Worm (Caenorhabditis elegans) whole organism, midembryonic: ENCODE data around the gene M04B2.6.
A peak's percentile ranks its signal among the peaks of the same experiment; 100 is the strongest.

ENCODE experiments used
- flt-1 ChIP-seq: fragments of 200-800 bp; sonication (Bioruptor generic); IDR thresholded peaks from 2 replicates; pipeline ENCODE4 v1.3.6; 2022; ENCODE audit warnings: missing genetic modification characterization, missing compliant biosample characterization
- ref-1 ChIP-seq: fragments of 200-800 bp; sonication (Bioruptor generic); conservative IDR thresholded peaks from 2 replicates; pipeline ENCODE4 v1.3.6; 2022; ENCODE audit warnings: missing genetic modification reagents, missing genetic modification characterization, missing compliant biosample characterization
- ztf-23 ChIP-seq: fragments of 200-800 bp; sonication (Bioruptor generic); IDR thresholded peaks from 2 replicates; pipeline ENCODE4 v1.3.6; 2022; ENCODE audit warnings: missing genetic modification reagents, missing genetic modification characterization, missing compliant biosample characterization
- ztf-29 ChIP-seq: fragments of 200-800 bp; sonication (Bioruptor generic); IDR thresholded peaks from 2 replicates; pipeline ENCODE4 v1.3.6; 2022; ENCODE audit warnings: missing genetic modification reagents, missing genetic modification characterization, missing compliant biosample characterization

DNA sequence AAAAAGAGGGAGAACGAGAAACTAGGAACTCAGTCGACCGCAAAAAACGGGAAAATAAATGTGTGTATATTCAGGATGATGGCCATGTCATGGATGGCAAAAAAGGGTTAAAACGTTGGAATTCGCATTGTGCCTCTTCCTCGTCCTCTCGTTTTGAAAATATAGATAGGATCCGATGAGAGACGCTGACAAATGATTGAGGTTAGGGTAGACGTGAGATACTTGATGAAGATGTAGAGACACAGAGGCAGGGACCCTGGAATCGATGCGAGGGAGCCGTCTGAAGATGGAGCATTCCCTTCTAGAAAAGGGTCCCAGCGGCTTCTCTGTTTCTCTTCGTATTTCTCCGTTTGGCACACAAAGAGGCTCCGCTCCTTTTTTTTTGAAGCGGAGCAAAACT, 15.6 kb downstream of the M04B2.6 start:
- no peak for TF ChIP-seq ztf-29
- no peak for TF ChIP-seq ref-1 (GFP tag; lab: Robert Waterston, UW)
- 0 out of 2 replicates have a peak, but pooled peaks have one; percentile 15 for TF ChIP-seq ztf-23 (GFP tag; lab: Robert Waterston, UW)
- no peak for TF ChIP-seq flt-1
